Fruit fly (Drosophila melanogaster): ENCODE results near the gene CG31231.

- TF ChIP-seq psq (optimal IDR thresholded peaks at IDR 0.05) (no peak), Dll (optimal IDR thresholded peaks at IDR 0.05) (no peak), pan (optimal IDR thresholded peaks at IDR 0.05) (no peak), CG8478 (optimal IDR thresholded peaks at IDR 0.05) (no peak), EcR (GFP tag; optimal IDR thresholded peaks at IDR 0.05) (no peak)
These were observed 1.6 kb upstream of the CG31231 start, which contains the start of the genes Cpsf73 and Gos28 for dm6 chr3R:18663525-18663924.
